Fruit fly (Drosophila melanogaster): Measurements from ENCODE around the gene RpS14a.

DNA sequence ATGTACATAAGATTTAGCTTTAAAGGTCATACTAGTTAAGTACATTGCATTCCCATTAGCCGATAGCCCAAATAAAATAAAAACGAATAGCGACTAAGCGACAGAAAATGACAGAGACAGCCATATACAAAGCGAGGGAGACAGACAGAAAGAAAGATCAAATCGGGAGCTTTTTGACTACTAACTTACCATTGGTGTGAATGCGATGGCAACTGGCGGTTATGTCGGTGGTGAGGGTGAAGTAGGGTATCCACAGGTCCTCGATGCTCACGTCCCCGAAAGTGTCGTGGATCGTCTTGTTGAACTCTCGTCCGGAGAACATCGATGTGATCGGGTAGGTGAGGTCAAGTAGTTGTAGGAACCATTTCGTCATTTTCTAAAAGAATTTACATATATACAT, 27.4 kb downstream of the RpS14a start:
- TF ChIP-seq Pif1B (GFP tag; optimal IDR thresholded peaks at IDR 0.05), result no peak
- TF ChIP-seq D1 (tag; optimal IDR thresholded peaks at IDR 0.05), result no peak
- no peak for TF ChIP-seq Ets98B (GFP tag; IDR thresholded peaks at IDR 0.05)
- no peak for TF ChIP-seq CG4496 (GFP tag; IDR thresholded peaks at IDR 0.05)
- TF ChIP-seq CG10348 (GFP tag; IDR thresholded peaks at IDR 0.05), result no peak
- TF ChIP-seq CG32121 (GFP tag; IDR thresholded peaks at IDR 0.05), result no peak
- TF ChIP-seq CG12605 (GFP tag; IDR thresholded peaks at IDR 0.05), result no peak
- no peak for TF ChIP-seq CG9948 (tag; optimal IDR thresholded peaks at IDR 0.05)
- TF ChIP-seq CG14655 (GFP tag; optimal IDR thresholded peaks at IDR 0.05), result no peak
- TF ChIP-seq EcR (GFP tag; optimal IDR thresholded peaks at IDR 0.05), result no peak
- TF ChIP-seq Snoo (tag; optimal IDR thresholded peaks at IDR 0.05), result no peak
- TF ChIP-seq CG13204 (GFP tag; optimal IDR thresholded peaks at IDR 0.05), result no peak
- no peak for TF ChIP-seq CG15710 (tag; optimal IDR thresholded peaks at IDR 0.05)
